Worm (Caenorhabditis elegans) whole organism, early embryonic: ENCODE results near the gene dhs-11.

Source experiments
- B0310.2 ChIP-seq: sonication (generic microtip); optimal IDR thresholded peaks from 2 replicates; lab custom pipeline; 2016; ENCODE audit warnings: mild to moderate bottlenecking, missing genetic modification characterization, missing compliant biosample characterization
- F13C5.2 ChIP-seq: sonication (generic microtip); optimal IDR thresholded peaks from 2 replicates; lab custom pipeline; 2017; ENCODE audit warnings: mild to moderate bottlenecking, missing genetic modification characterization, inconsistent platforms, missing compliant biosample characterization
- aly-1 ChIP-seq: sonication (generic microtip); optimal IDR thresholded peaks from 2 replicates; lab custom pipeline; 2016; ENCODE audit warnings: missing genetic modification characterization, missing compliant biosample characterization
- ama-1 ChIP-seq: fragments of 150-350 bp; optimal IDR thresholded peaks from 2 replicates; lab custom pipeline; 2014
- ceh-13 ChIP-seq: fragments of 200-800 bp; sonication (Bioruptor generic); optimal IDR thresholded peaks from 2 replicates; lab custom pipeline; 2018; ENCODE audit warnings: mild to moderate bottlenecking, missing genetic modification characterization, missing compliant biosample characterization
- ceh-36 ChIP-seq: sonication (generic microtip); optimal IDR thresholded peaks from 2 replicates; lab custom pipeline; 2016; ENCODE audit warnings: missing genetic modification characterization, inconsistent platforms, missing compliant biosample characterization
- ets-7 ChIP-seq: sonication (generic microtip); optimal IDR thresholded peaks from 2 replicates; lab custom pipeline; 2016; ENCODE audit warnings: missing genotype, missing genetic modification characterization, missing compliant biosample characterization
- flt-1 ChIP-seq: fragments of 200-800 bp; sonication (Bioruptor generic); IDR thresholded peaks from 2 replicates; pipeline ENCODE4 v1.3.6; 2022; ENCODE audit warnings: missing genetic modification characterization, missing compliant biosample characterization
- hmbx-1 ChIP-seq: sonication (generic microtip); optimal IDR thresholded peaks from 2 replicates; lab custom pipeline; 2016; ENCODE audit warnings: mild to moderate bottlenecking, missing genetic modification characterization, missing compliant biosample characterization
- hmg-4 ChIP-seq: fragments of 200-800 bp; sonication (Bioruptor generic); optimal IDR thresholded peaks from 2 replicates; lab custom pipeline; 2018; ENCODE audit warnings: mild to moderate bottlenecking, missing genetic modification characterization, missing compliant biosample characterization
- hnd-1 ChIP-seq: sonication (generic microtip); optimal IDR thresholded peaks from 2 replicates; lab custom pipeline; 2016; ENCODE audit warnings: missing genetic modification characterization, missing compliant biosample characterization
- pes-1 ChIP-seq: fragments of 200-800 bp; sonication (Bioruptor generic); IDR thresholded peaks from 2 replicates; pipeline ENCODE4 v1.3.6; 2022; ENCODE audit warnings: missing genetic modification reagents, missing genetic modification characterization, missing compliant biosample characterization
- scrt-1 ChIP-seq: fragments of 200-800 bp; sonication (Bioruptor generic); IDR thresholded peaks from 2 replicates; pipeline ENCODE4 v1.3.6; 2022; ENCODE audit warnings: missing genetic modification characterization, missing compliant biosample characterization
- sea-1 ChIP-seq: fragments of 200-800 bp; sonication (Bioruptor generic); conservative IDR thresholded peaks from 2 replicates; pipeline ENCODE4 v1.3.6; 2022; ENCODE audit warnings: missing genetic modification characterization, missing compliant biosample characterization
- tbx-11 ChIP-seq: fragments of 200-800 bp; sonication (Bioruptor generic); IDR thresholded peaks from 2 replicates; pipeline ENCODE4 v1.3.6; 2022; ENCODE audit warnings: missing genetic modification characterization, missing compliant biosample characterization
- tbx-37 ChIP-seq: fragments of 200-800 bp; sonication (Bioruptor generic); conservative IDR thresholded peaks from 2 replicates; pipeline ENCODE4 v1.3.6; 2022; ENCODE audit warnings: missing genetic modification reagents, missing genetic modification characterization, missing compliant biosample characterization
- tra-4 ChIP-seq: sonication (generic microtip); optimal IDR thresholded peaks from 2 replicates; lab custom pipeline; 2017; ENCODE audit warnings: missing genetic modification characterization, missing compliant biosample characterization

dhs-11 gene

ce11 chrIII:10646094-10646493 lies 3.4 kb upstream of the dhs-11 start, which contains the start of gene orc-4:
TSS of gene orc-4 (plus strand) at chrIII:10646170.
- no peak for TF ChIP-seq ceh-36 (tag; lab: Kevin White, UChicago)
- no peak for TF ChIP-seq tbx-37 (GFP tag; lab: Robert Waterston, UW)
- no peak for TF ChIP-seq hmbx-1 (tag; lab: Kevin White, UChicago)
- no peak for TF ChIP-seq ama-1 (lab: Kevin White, UChicago)
- no peak for TF ChIP-seq tbx-11
- TF ChIP-seq sea-1 (GFP tag; lab: Robert Waterston, UW): no peak
- TF ChIP-seq hnd-1 (tag; lab: Kevin White, UChicago): no peak
- TF ChIP-seq F13C5.2 (tag; lab: Kevin White, UChicago): no peak
- no peak for TF ChIP-seq hmg-4 (GFP tag; lab: Kevin White, UChicago)
- TF ChIP-seq pes-1 (GFP tag; lab: Robert Waterston, UW): no peak
- no peak for TF ChIP-seq tra-4 (tag; lab: Kevin White, UChicago)
- no peak for TF ChIP-seq flt-1 (GFP tag; lab: Robert Waterston, UW)
- no peak for TF ChIP-seq B0310.2 (tag; lab: Kevin White, UChicago)

ce11 chrIII:10638339-10639021 lies 4.2 kb downstream of the dhs-11 start, which contains the start of gene Y39A1A.27:
TSS of gene Y39A1A.27 (plus strand) at chrIII:10638971.
- TF ChIP-seq hnd-1 (tag; lab: Kevin White, UChicago) (no peak), pes-1 (GFP tag; lab: Robert Waterston, UW) (no peak), ceh-13 (no peak), ets-7 (no peak), tbx-37 (GFP tag; lab: Robert Waterston, UW) (no peak), ama-1 (lab: Kevin White, UChicago) (no peak), aly-1 (tag; lab: Kevin White, UChicago) (no peak), ceh-36 (tag; lab: Kevin White, UChicago) (no peak), sea-1 (GFP tag; lab: Robert Waterston, UW) (no peak), scrt-1 (GFP tag; lab: Robert Waterston, UW) (no peak), flt-1 (GFP tag; lab: Robert Waterston, UW) (no peak), tra-4 (tag; lab: Kevin White, UChicago) (no peak), hmbx-1 (tag; lab: Kevin White, UChicago) (no peak), tbx-11 (no peak), F13C5.2 (tag; lab: Kevin White, UChicago) (no peak)

DNA sequence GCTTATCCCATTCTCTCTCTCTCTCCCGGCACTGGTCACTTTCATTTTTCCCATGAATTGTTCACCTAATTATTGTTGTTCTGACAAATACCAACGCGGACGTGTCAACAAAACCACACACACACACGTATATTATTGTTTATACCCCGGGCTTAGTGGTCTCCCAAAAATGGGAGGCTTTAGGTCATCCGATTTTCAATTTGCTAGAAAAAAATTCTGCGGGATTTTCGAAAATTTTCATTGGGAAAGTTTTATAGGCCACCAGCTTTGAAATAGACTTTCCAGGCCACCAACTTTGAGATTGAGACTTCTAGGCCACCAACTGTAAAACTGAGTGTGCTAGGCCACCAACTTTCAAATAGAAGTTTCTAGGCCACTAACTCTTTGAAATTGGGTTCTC lies 4.7 kb downstream of the dhs-11 start:
- TF ChIP-seq scrt-1 (GFP tag; lab: Robert Waterston, UW): no peak
- TF ChIP-seq ceh-36 (tag; lab: Kevin White, UChicago): no peak
- no peak for TF ChIP-seq flt-1 (GFP tag; lab: Robert Waterston, UW)
- no peak for TF ChIP-seq ets-7
- TF ChIP-seq hmg-4 (GFP tag; lab: Kevin White, UChicago): no peak
- TF ChIP-seq pes-1 (GFP tag; lab: Robert Waterston, UW): no peak
- no peak for TF ChIP-seq F13C5.2 (tag; lab: Kevin White, UChicago)
- no peak for TF ChIP-seq hnd-1 (tag; lab: Kevin White, UChicago)
- no peak for TF ChIP-seq sea-1 (GFP tag; lab: Robert Waterston, UW)
- no peak for TF ChIP-seq ama-1 (lab: Kevin White, UChicago)
- TF ChIP-seq tbx-11: no peak
- no peak for TF ChIP-seq hmbx-1 (tag; lab: Kevin White, UChicago)
- no peak for TF ChIP-seq tra-4 (tag; lab: Kevin White, UChicago)
- no peak for TF ChIP-seq tbx-37 (GFP tag; lab: Robert Waterston, UW)
- TF ChIP-seq B0310.2 (tag; lab: Kevin White, UChicago): no peak
- TF ChIP-seq aly-1 (tag; lab: Kevin White, UChicago): no peak
- TF ChIP-seq ceh-13: no peak

- no peak for TF ChIP-seq scrt-1 (GFP tag; lab: Robert Waterston, UW)
- TF ChIP-seq ets-7: no peak
- no peak for TF ChIP-seq pes-1 (GFP tag; lab: Robert Waterston, UW)
- no peak for TF ChIP-seq flt-1 (GFP tag; lab: Robert Waterston, UW)
- no peak for TF ChIP-seq tra-4 (tag; lab: Kevin White, UChicago)
- no peak for TF ChIP-seq sea-1 (GFP tag; lab: Robert Waterston, UW)
- TF ChIP-seq hmg-4 (GFP tag; lab: Kevin White, UChicago): no peak
- no peak for TF ChIP-seq tbx-37 (GFP tag; lab: Robert Waterston, UW)
- no peak for TF ChIP-seq tbx-11
- no peak for TF ChIP-seq ama-1 (lab: Kevin White, UChicago)
- no peak for TF ChIP-seq hmbx-1 (tag; lab: Kevin White, UChicago)
- no peak for TF ChIP-seq F13C5.2 (tag; lab: Kevin White, UChicago)
- no peak for TF ChIP-seq hnd-1 (tag; lab: Kevin White, UChicago)
- no peak for TF ChIP-seq ceh-13
- TF ChIP-seq ceh-36 (tag; lab: Kevin White, UChicago): no peak
- no peak for TF ChIP-seq aly-1 (tag; lab: Kevin White, UChicago)
- TF ChIP-seq B0310.2 (tag; lab: Kevin White, UChicago): no peak
Observed at ce11 chrIII:10636493-10637031, 6.1 kb downstream of the dhs-11 start.

- no peak for TF ChIP-seq ama-1 (lab: Kevin White, UChicago)
- no peak for TF ChIP-seq ceh-13
- TF ChIP-seq flt-1 (GFP tag; lab: Robert Waterston, UW): no peak
- no peak for TF ChIP-seq F13C5.2 (tag; lab: Kevin White, UChicago)
- TF ChIP-seq tbx-11: no peak
- TF ChIP-seq sea-1 (GFP tag; lab: Robert Waterston, UW): no peak
- TF ChIP-seq aly-1 (tag; lab: Kevin White, UChicago): no peak
- no peak for TF ChIP-seq hmg-4 (GFP tag; lab: Kevin White, UChicago)
- TF ChIP-seq tra-4 (tag; lab: Kevin White, UChicago): no peak
- no peak for TF ChIP-seq ceh-36 (tag; lab: Kevin White, UChicago)
- no peak for TF ChIP-seq hmbx-1 (tag; lab: Kevin White, UChicago)
- no peak for TF ChIP-seq ets-7
Observed at ce11 chrIII:10634576-10634975, 8.1 kb downstream of the dhs-11 start.

DNA sequence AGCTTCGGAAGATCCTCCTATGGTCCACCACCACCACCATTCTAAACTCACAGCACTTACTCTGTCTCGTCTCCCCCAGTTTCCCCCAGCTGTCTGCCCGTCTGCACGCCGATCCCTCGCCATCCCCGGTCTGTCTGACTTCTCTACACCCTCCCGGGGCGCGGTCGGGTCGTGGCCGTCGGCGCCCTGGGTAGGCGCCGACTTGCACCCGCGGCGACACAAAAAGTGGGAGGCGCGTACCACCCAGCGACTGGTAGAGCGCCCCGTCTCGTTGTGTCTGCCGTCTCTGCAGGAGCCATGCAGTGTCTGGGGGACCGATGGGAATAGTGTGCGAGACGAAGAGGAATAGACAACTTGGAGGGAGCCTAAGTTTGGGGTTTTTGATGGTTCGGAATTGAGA lies 8.6 kb downstream of the dhs-11 start:
- TF ChIP-seq pes-1 (GFP tag; lab: Robert Waterston, UW): no peak; the same call in 1 of the 2 replicates
- no peak for TF ChIP-seq ama-1 (lab: Kevin White, UChicago)
- peak; percentile 47 for TF ChIP-seq aly-1 (tag; lab: Kevin White, UChicago)
- TF ChIP-seq tbx-37 (GFP tag; lab: Robert Waterston, UW): no peak
- TF ChIP-seq B0310.2 (tag; lab: Kevin White, UChicago): no peak
- no peak for TF ChIP-seq hmbx-1 (tag; lab: Kevin White, UChicago)
- 0 out of 2 replicates have a peak, but pooled peaks have one; percentile 8 for TF ChIP-seq flt-1 (GFP tag; lab: Robert Waterston, UW)
